Worm (Caenorhabditis elegans): Measurements from ENCODE around the gene F46G11.6.

ce11 chrX:5819702-5820470 is 33.6 kb downstream of the F46G11.6 start:
- TF ChIP-seq ztf-23 (GFP tag; IDR thresholded peaks at IDR 0.05): no peak
- TF ChIP-seq ztf-29 (GFP tag; IDR thresholded peaks at IDR 0.05): no peak
- TF ChIP-seq ref-1 (GFP tag; conservative IDR thresholded peaks at IDR 0.05): no peak
- TF ChIP-seq med-1 (GFP tag; optimal IDR thresholded peaks at IDR 0.05; ENCODE audit: insufficient read depth): no peak
- TF ChIP-seq flt-1 (GFP tag; IDR thresholded peaks at IDR 0.05): no peak
- no peak for TF ChIP-seq T22C8.4 (GFP tag; IDR thresholded peaks at IDR 0.05)
